Fruit fly (Drosophila melanogaster) whole organism, wandering third instar larva: ENCODE results near the gene kraken.

Experiments
- Abd-B ChIP-seq: fragments of >200 bp; optimal IDR thresholded peaks from 2 replicates; lab custom pipeline; 2017; ENCODE audit warnings: missing biosample characterization, missing genetic modification characterization
- CG32264 ChIP-seq: fragments of 200-800 bp; sonication (Bioruptor generic); optimal IDR thresholded peaks from 2 replicates; lab custom pipeline; 2016; ENCODE audit warnings: missing biosample characterization, missing genetic modification characterization
- CG9705 ChIP-seq: fragments of 200-800 bp; sonication (Bioruptor generic); optimal IDR thresholded peaks from 2 replicates; lab custom pipeline; 2018; ENCODE audit warnings: missing biosample characterization, mild to moderate bottlenecking, missing genetic modification characterization
- CrebA ChIP-seq: fragments of 200-800 bp; sonication (Bioruptor generic); optimal IDR thresholded peaks from 2 replicates; lab custom pipeline; 2016; ENCODE audit warnings: missing biosample characterization, mild to moderate bottlenecking, missing genetic modification characterization, borderline replicate concordance
- Dfd ChIP-seq: fragments of >200 bp; optimal IDR thresholded peaks from 2 replicates; lab custom pipeline; 2017; ENCODE audit warnings: missing biosample characterization, missing genetic modification characterization
- Dif ChIP-seq: fragments of 200-275, 200-300 bp; sonication (Bioruptor generic); optimal IDR thresholded peaks from 2 replicates; lab custom pipeline; 2018; ENCODE audit warnings: missing biosample characterization, missing genetic modification characterization; ENCODE audit not compliant: partially characterized antibody
- GATAd ChIP-seq: sonication (Bioruptor generic); optimal IDR thresholded peaks from 2 replicates; lab custom pipeline; 2016; ENCODE audit warnings: missing biosample characterization, missing genetic modification characterization
- HLH106 ChIP-seq: fragments of 200-800 bp; optimal IDR thresholded peaks from 3 replicates; lab custom pipeline; 2019; ENCODE audit warnings: missing biosample characterization, mild to moderate bottlenecking, missing genetic modification characterization, moderate library complexity
- Hnf4 ChIP-seq: fragments of 200-800 bp; sonication (Bioruptor generic); optimal IDR thresholded peaks from 2 replicates; lab custom pipeline; 2016; ENCODE audit warnings: missing biosample characterization, mild to moderate bottlenecking, missing genetic modification characterization
- Hr78 ChIP-seq: fragments of >200 bp; optimal IDR thresholded peaks from 2 replicates; lab custom pipeline; 2017; ENCODE audit warnings: missing biosample characterization, missing genetic modification characterization
- Hr83 ChIP-seq: fragments of 200-300 bp; sonication (Bioruptor generic); optimal IDR thresholded peaks from 2 replicates; lab custom pipeline; 2016; ENCODE audit warnings: missing biosample characterization, mild to moderate bottlenecking, missing genetic modification characterization, moderate library complexity; ENCODE audit not compliant: poor library complexity, severe bottlenecking
- Jra ChIP-seq: sonication (Bioruptor generic); optimal IDR thresholded peaks from 2 replicates; lab custom pipeline; 2016; ENCODE audit warnings: missing biosample characterization, missing genetic modification characterization
- Mio ChIP-seq: sonication (Bioruptor generic); optimal IDR thresholded peaks from 2 replicates; lab custom pipeline; 2016; ENCODE audit warnings: missing biosample characterization, missing genetic modification characterization
- Myc ChIP-seq: fragments of >200 bp; optimal IDR thresholded peaks from 2 replicates; lab custom pipeline; 2017
- N ChIP-seq: fragments of >200 bp; optimal IDR thresholded peaks from 2 replicates; lab custom pipeline; 2018; ENCODE audit warnings: missing biosample characterization, missing external identifiers, missing genetic modification characterization
- OdsH ChIP-seq: fragments of 200-800 bp; sonication (Bioruptor generic); optimal IDR thresholded peaks from 2 replicates; lab custom pipeline; 2016; ENCODE audit warnings: missing biosample characterization, mild to moderate bottlenecking, missing genetic modification characterization
- Rel ChIP-seq, 2 experiments: fragments of 200-800 bp; sonication (Bioruptor generic) in 1 of 2; optimal IDR thresholded peaks; 2 replicates in 1 of 2; 3 replicates in 1 of 2; lab custom pipeline; 2016 to 2019; ENCODE audit warnings: mild to moderate bottlenecking in 2 of 2, missing biosample characterization in 2 of 2, missing genetic modification characterization in 2 of 2, moderate library complexity in 1 of 2
- Sp1 ChIP-seq: fragments of 200-800 bp; sonication (Bioruptor generic); optimal IDR thresholded peaks from 3 replicates; lab custom pipeline; 2019; ENCODE audit warnings: missing biosample characterization, mild to moderate bottlenecking, missing genetic modification characterization, moderate library complexity
- Vsx2 ChIP-seq: fragments of 200-300, 225-300 bp; sonication (Bioruptor generic); optimal IDR thresholded peaks from 2 replicates; lab custom pipeline; 2018; ENCODE audit warnings: missing biosample characterization, missing genetic modification characterization; ENCODE audit not compliant: partially characterized antibody
- br ChIP-seq: fragments of 200-800 bp; sonication (Bioruptor generic); optimal IDR thresholded peaks from 2 replicates; lab custom pipeline; 2016; ENCODE audit warnings: missing biosample characterization, missing genetic modification characterization
- brk ChIP-seq: fragments of 200-800 bp; sonication (Bioruptor generic); optimal IDR thresholded peaks from 2 replicates; lab custom pipeline; 2016; ENCODE audit warnings: missing biosample characterization, mild to moderate bottlenecking, missing genetic modification characterization
- dl ChIP-seq, 2 experiments: fragments of 175-275, 200-275 bp in 1 of 2; fragments of 200-275 bp in 1 of 2; sonication (Bioruptor generic); optimal IDR thresholded peaks; lab custom pipeline; 2018; ENCODE audit warnings: mild to moderate bottlenecking in 2 of 2, missing biosample characterization in 2 of 2, missing genetic modification characterization in 2 of 2, moderate library complexity in 2 of 2; ENCODE audit not compliant: partially characterized antibody in 2 of 2, insufficient read depth in 1 of 2
- dmrt93B ChIP-seq: fragments of 200-800 bp; sonication (Bioruptor generic); optimal IDR thresholded peaks from 2 replicates; lab custom pipeline; 2018; ENCODE audit warnings: missing biosample characterization, mild to moderate bottlenecking, missing genetic modification characterization
- dsf ChIP-seq: sonication (Bioruptor generic); optimal IDR thresholded peaks from 2 replicates; lab custom pipeline; 2016; ENCODE audit warnings: missing biosample characterization, missing genetic modification characterization, borderline replicate concordance
- ey ChIP-seq: fragments of 200-800 bp; sonication (Bioruptor generic); optimal IDR thresholded peaks from 2 replicates; lab custom pipeline; 2016; ENCODE audit warnings: missing biosample characterization, missing genetic modification characterization
- foxo ChIP-seq, 2 experiments: fragments of 200-800 bp; sonication (Bioruptor generic); optimal IDR thresholded peaks; 2 replicates in 1 of 2; 3 replicates in 1 of 2; lab custom pipeline; 2016 to 2017; ENCODE audit warnings: missing biosample characterization in 2 of 2, missing genetic modification characterization in 2 of 2
- fru ChIP-seq: fragments of 200-800 bp; sonication (Bioruptor generic); optimal IDR thresholded peaks from 3 replicates; lab custom pipeline; 2016; ENCODE audit warnings: missing biosample characterization, mild to moderate bottlenecking, missing genetic modification characterization
- h ChIP-seq: fragments of 200-800 bp; sonication (Bioruptor generic); optimal IDR thresholded peaks from 3 replicates; lab custom pipeline; 2016; ENCODE audit warnings: missing biosample characterization, mild to moderate bottlenecking, missing genetic modification characterization
- jim ChIP-seq: fragments of 175-275, 200-325 bp; sonication (Bioruptor generic); optimal IDR thresholded peaks from 2 replicates; lab custom pipeline; 2016; ENCODE audit warnings: missing biosample characterization, mild to moderate bottlenecking, missing genetic modification characterization
- lola ChIP-seq: fragments of >200 bp; optimal IDR thresholded peaks from 2 replicates; lab custom pipeline; 2017; ENCODE audit warnings: missing biosample characterization, missing genetic modification characterization
- pan ChIP-seq: fragments of >200 bp; optimal IDR thresholded peaks from 2 replicates; lab custom pipeline; 2017
- psq ChIP-seq: fragments of 200-800 bp; sonication (Bioruptor generic); optimal IDR thresholded peaks from 3 replicates; lab custom pipeline; 2017; ENCODE audit warnings: missing biosample characterization, mild to moderate bottlenecking, missing genetic modification characterization, moderate library complexity
- rgr ChIP-seq: fragments of 200-800 bp; sonication (Bioruptor generic); optimal IDR thresholded peaks from 3 replicates; lab custom pipeline; 2016; ENCODE audit warnings: missing biosample characterization, mild to moderate bottlenecking, missing genetic modification characterization
- sage ChIP-seq: fragments of 200-800 bp; sonication (Bioruptor generic); optimal IDR thresholded peaks from 2 replicates; lab custom pipeline; 2016; ENCODE audit warnings: missing biosample characterization, mild to moderate bottlenecking, missing genetic modification characterization
- sv ChIP-seq: fragments of 200-800 bp; sonication (Bioruptor generic); optimal IDR thresholded peaks from 3 replicates; lab custom pipeline; 2016; ENCODE audit warnings: missing biosample characterization, missing genetic modification characterization
- tai ChIP-seq: sonication (Bioruptor generic); optimal IDR thresholded peaks from 2 replicates; lab custom pipeline; 2016; ENCODE audit warnings: missing biosample characterization, missing genetic modification characterization
- usp ChIP-seq: fragments of >200 bp; optimal IDR thresholded peaks from 2 replicates; lab custom pipeline; 2017; ENCODE audit warnings: missing biosample characterization, missing genetic modification characterization
- woc ChIP-seq: sonication (Bioruptor generic); optimal IDR thresholded peaks from 2 replicates; lab custom pipeline; 2016; ENCODE audit warnings: missing biosample characterization, mild to moderate bottlenecking, missing genetic modification characterization

kraken gene

dm6 chr2L:859897-860296 is 7.3 kb downstream of the kraken start, which contains the start of gene CG13950:
TSS of gene CG13950 (plus strand) at chr2L:860197.
- TF ChIP-seq brk (GFP tag; lab: Kevin White, UChicago) (no peak), Abd-B (no peak), br (GFP tag; lab: Kevin White, UChicago) (no peak), Dfd (GFP tag; lab: Kevin White, UChicago) (no peak), CG9705 (GFP tag; lab: Kevin White, UChicago) (no peak), OdsH (no peak), Dif (GFP tag; lab: Kevin White, UChicago) (no peak), ey (GFP tag; lab: Kevin White, UChicago) (no peak), fru (GFP tag; lab: Kevin White, UChicago) (no peak), rgr (GFP tag; lab: Kevin White, UChicago) (no peak)

DNA sequence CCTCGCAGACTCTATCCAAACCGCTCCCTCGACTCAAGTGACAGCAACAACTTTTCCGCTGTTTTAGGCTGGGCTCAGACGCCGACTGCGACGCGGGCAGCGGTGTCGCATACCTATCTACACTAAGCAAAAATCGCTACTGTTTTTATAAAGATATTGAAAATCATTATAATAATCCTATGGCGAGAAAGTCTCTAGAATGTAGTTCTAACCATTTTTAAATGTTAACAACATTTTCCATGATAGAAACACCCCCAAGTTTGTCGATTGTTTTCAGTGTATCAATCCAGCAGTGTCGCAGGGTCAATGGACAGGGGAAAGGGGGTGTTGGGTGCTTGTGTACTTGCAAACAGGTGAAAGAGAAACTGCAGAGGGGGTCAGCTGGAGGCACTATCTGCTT is 13.3 kb downstream of the kraken start:
- peak; percentile 97 for TF ChIP-seq brk (GFP tag; lab: Kevin White, UChicago)
- peak; percentile 95 for TF ChIP-seq Jra (GFP tag; lab: Kevin White, UChicago)
- no peak for TF ChIP-seq Vsx2 (GFP tag; lab: Kevin White, UChicago)
- peak; percentile 99 for TF ChIP-seq br (GFP tag; lab: Kevin White, UChicago)
- peak; percentile 38 for TF ChIP-seq jim (GFP tag; lab: Kevin White, UChicago)
- peak; percentile 98 for TF ChIP-seq HLH106 (tag; lab: Kevin White, UChicago)
- TF ChIP-seq GATAd (GFP tag; lab: Kevin White, UChicago): peak; percentile 92
- peak; percentile 98 for TF ChIP-seq sage (GFP tag; lab: Kevin White, UChicago)
- no peak for TF ChIP-seq Hr78 (GFP tag; lab: Kevin White, UChicago)
- TF ChIP-seq ey (GFP tag; lab: Kevin White, UChicago): peak; percentile 99
- TF ChIP-seq Rel (GFP tag; optimal IDR thresholded peaks at IDR 0.05; lab: Kevin White, UChicago): peak; percentile 93
- TF ChIP-seq Rel (tag; optimal IDR thresholded peaks at IDR 0.05; lab: Kevin White, UChicago): peak; percentile 84
- peak; percentile 88 for TF ChIP-seq Mio (GFP tag; lab: Kevin White, UChicago)
- peak; percentile 99 for TF ChIP-seq Hnf4 (GFP tag; lab: Kevin White, UChicago)
- TF ChIP-seq CrebA (GFP tag; lab: Kevin White, UChicago): peak; percentile 94
- TF ChIP-seq sv: peak; percentile 96
- TF ChIP-seq dl (GFP tag; optimal IDR thresholded peaks at IDR 0.05; lab: Kevin White, UChicago; ENCODE audit: insufficient read depth in 1 of 2, partially characterized antibody in 2 of 2): no peak
- TF ChIP-seq foxo (GFP tag; optimal IDR thresholded peaks at IDR 0.05; lab: Kevin White, UChicago): peak; percentile 96 to 99
- peak; percentile 95 for TF ChIP-seq woc (GFP tag; lab: Kevin White, UChicago)
- TF ChIP-seq rgr (GFP tag; lab: Kevin White, UChicago): peak; percentile 99
- TF ChIP-seq Dfd (GFP tag; lab: Kevin White, UChicago): no peak
- TF ChIP-seq Abd-B: no peak
- peak; percentile 97 for TF ChIP-seq CG32264
- no peak for TF ChIP-seq usp (GFP tag; lab: Kevin White, UChicago)
- TF ChIP-seq OdsH: peak; percentile 98
- TF ChIP-seq pan (lab: Kevin White, UChicago): no peak
- peak; percentile 97 for TF ChIP-seq Sp1
- peak; percentile 95 for TF ChIP-seq CG9705 (GFP tag; lab: Kevin White, UChicago)
- TF ChIP-seq fru (GFP tag; lab: Kevin White, UChicago): peak; percentile 99
- TF ChIP-seq Hr83 (GFP tag; lab: Kevin White, UChicago): peak; percentile 89
- TF ChIP-seq psq (GFP tag; lab: Kevin White, UChicago): peak; percentile 97
- TF ChIP-seq dmrt93B (GFP tag; lab: Kevin White, UChicago): peak; percentile 93
- no peak for TF ChIP-seq lola (GFP tag; lab: Kevin White, UChicago)
- TF ChIP-seq tai (GFP tag; lab: Kevin White, UChicago): no peak
- TF ChIP-seq Dif (GFP tag; lab: Kevin White, UChicago): no peak
- TF ChIP-seq Myc: no peak
- no peak for TF ChIP-seq N (GFP tag; lab: Kevin White, UChicago)
- TF ChIP-seq dsf (GFP tag; lab: Kevin White, UChicago): peak; percentile 92
- peak; percentile 99 for TF ChIP-seq h (GFP tag; lab: Kevin White, UChicago)
- TF ChIP-seq, all 38 proteins: peak for 26
